Fruit fly (Drosophila melanogaster): ENCODE measurements around the gene Hibch.

- TF ChIP-seq pan (optimal IDR thresholded peaks at IDR 0.05) (no peak), usp (GFP tag; optimal IDR thresholded peaks at IDR 0.05) (no peak), psq (optimal IDR thresholded peaks at IDR 0.05) (no peak), Dll (optimal IDR thresholded peaks at IDR 0.05) (no peak), CG8478 (optimal IDR thresholded peaks at IDR 0.05) (no peak), EcR (GFP tag; optimal IDR thresholded peaks at IDR 0.05) (no peak)
These were observed 17.4 kb downstream of the Hibch start, which contains the start of gene Rbp for dm6 chr3R:15374397-15374796.
